Worm (Caenorhabditis elegans) whole organism, L2 larva: ENCODE measurements around the gene srz-70.

Experiments used
- elt-1 ChIP-seq: fragments of 150-350 bp; optimal IDR thresholded peaks from 2 replicates; lab custom pipeline; 2014; ENCODE audit warnings: missing biosample characterization, missing genetic modification characterization
- fos-1 ChIP-seq: fragments of 150-350 bp; optimal IDR thresholded peaks from 2 replicates; lab custom pipeline; 2014; ENCODE audit warnings: missing biosample characterization, missing genetic modification characterization
- unc-62 ChIP-seq: fragments of 150-350 bp; optimal IDR thresholded peaks from 2 replicates; lab custom pipeline; 2014; ENCODE audit warnings: missing biosample characterization, missing genetic modification reagents, missing genetic modification characterization
- ztf-11 ChIP-seq: sonication (generic microtip); optimal IDR thresholded peaks from 2 replicates; lab custom pipeline; 2017; ENCODE audit warnings: missing biosample characterization, missing genetic modification characterization
- ztf-4 ChIP-seq: fragments of 150-350 bp; optimal IDR thresholded peaks from 2 replicates; lab custom pipeline; 2014; ENCODE audit warnings: missing biosample characterization, missing genetic modification characterization

DNA sequence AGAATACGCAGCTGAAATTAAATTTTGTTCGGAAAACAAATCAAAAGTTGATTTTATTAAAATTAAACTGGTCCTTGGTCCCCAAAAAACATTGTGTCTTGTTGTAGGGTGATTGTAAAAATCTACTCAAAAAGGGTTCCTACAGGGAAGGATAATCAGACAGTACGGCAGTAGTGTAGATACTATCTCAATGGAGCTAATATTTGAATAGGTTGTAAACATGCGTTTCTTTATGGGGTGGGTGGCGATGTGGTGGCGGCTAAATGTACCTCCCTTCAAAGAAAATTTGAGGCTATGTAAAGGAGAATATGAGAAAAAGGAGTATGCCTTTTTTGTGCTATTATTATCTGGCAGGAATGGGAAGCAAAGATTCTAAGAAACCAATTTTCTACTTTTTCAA lies 26.3 kb downstream of the srz-70 start:
- TF ChIP-seq ztf-11 (tag; lab: Kevin White, UChicago) (no peak), ztf-4 (tag; lab: Kevin White, UChicago) (no peak), fos-1 (tag; lab: Kevin White, UChicago) (no peak), elt-1 (tag; lab: Kevin White, UChicago) (no peak), unc-62 (GFP tag; lab: Kevin White, UChicago) (no peak)
